Fruit fly (Drosophila melanogaster): ENCODE measurements around the gene CG32219.

CG32219 gene

DNA sequence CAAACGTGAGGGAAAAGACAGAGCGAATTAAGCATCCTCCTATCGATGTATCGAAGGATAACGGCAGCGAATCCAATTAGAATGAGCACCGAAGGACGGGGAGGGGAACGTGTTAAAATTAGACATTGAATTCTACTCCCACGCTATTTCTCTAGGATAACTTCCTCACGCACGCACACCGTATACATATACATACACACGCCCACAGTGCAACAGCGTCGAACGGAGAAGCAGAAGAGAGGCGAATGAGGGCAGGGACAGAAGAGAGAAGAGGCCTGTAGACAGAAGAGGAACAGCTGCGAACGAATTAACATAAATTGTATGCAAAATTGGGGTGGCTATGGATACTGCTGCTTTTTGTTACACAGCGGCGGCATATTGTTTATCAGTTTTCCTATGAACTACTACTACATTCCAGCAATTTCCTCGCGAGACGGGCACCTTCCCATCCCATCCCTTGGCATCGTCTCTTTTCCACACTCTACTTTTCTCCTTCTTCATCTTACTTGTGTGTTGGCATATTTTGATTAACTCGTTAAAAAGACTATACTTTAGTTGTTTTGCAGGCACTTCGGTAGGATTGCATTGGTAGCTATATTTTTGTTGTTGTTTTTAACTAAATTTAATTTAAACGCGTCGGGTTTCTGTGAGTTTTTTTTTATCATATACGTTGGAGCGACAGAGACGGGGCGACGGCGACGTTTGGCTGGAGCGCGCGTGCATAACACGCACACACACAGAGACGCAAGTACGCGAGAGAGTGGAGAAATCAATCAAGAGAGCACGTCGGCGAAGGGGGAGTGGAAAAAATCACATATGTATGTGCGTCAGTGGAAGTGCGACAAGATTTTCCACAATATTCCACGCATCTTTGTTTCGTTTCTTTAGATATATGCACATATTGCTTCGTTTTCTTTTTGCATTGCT lies 42.5 kb downstream of the CG32219 start:
- TF ChIP-seq psq (optimal IDR thresholded peaks at IDR 0.05) (no peak), pan (optimal IDR thresholded peaks at IDR 0.05) (no peak), EcR (GFP tag; optimal IDR thresholded peaks at IDR 0.05) (no peak), usp (GFP tag; optimal IDR thresholded peaks at IDR 0.05) (no peak), CG8478 (optimal IDR thresholded peaks at IDR 0.05) (no peak), Dll (optimal IDR thresholded peaks at IDR 0.05) (no peak)

DNA sequence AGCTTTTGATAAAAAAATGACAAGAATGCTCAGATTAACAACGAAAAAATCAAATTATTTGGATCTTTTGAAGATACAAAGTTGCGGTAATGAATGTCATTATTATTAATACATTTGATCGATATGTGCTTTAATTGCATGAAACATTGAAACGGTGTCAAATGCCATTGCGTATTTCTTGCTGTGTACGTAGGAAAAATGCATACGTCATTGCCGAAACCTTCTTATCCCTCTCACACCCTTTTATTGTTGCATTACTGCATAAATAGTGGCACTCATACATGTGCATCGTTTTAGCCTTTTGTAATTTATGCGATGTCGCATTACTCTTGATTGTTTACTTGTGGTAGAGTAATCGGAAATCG lies 43.2 kb downstream of the CG32219 start:
- TF ChIP-seq usp (GFP tag; optimal IDR thresholded peaks at IDR 0.05) (no peak), psq (optimal IDR thresholded peaks at IDR 0.05) (no peak), pan (optimal IDR thresholded peaks at IDR 0.05) (no peak), CG8478 (optimal IDR thresholded peaks at IDR 0.05) (no peak), EcR (GFP tag; optimal IDR thresholded peaks at IDR 0.05) (no peak), Dll (optimal IDR thresholded peaks at IDR 0.05) (no peak)

DNA sequence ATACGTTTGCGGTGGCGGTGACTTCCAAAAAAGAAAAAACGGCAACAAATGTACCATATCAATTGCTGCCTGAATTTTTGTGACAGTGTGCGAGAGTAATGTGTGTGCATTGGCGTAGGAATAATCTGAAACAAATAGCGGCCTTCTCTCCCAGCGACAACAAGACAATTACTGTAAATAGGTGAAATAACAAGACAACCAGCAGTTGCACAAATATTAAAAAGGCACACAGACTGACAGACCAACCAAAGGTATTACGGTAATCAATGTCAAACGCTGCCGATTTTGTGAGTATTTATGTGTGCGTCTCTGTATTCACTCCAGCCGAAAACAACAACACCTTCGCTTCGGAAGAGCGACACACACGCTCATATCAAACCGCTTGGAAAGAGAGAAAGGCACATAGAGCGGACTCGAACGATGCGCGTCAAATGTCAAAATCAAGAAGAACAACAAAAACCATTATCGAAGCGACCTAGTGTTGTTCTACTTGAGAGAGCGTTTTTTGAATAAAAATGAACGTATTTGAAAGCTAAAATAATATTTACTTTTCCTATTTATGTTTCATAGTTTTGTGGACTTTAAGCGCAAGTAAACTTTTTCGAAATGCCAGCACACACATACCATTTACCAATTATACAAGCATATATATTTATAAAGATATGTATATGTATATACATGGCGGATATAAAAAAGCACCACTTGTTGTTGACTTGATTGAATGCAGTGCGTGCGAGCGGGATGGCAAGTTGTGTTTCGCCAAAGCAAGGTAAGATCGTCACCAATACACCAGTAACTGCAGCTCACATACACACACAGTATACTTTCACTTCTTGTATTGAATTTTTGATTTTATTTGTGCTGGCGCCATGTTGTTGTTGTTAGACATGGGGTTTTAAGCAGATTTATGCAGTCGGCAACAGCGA lies 43.9 kb downstream of the CG32219 start:
- no peak for TF ChIP-seq pan (optimal IDR thresholded peaks at IDR 0.05)
- TF ChIP-seq EcR (GFP tag; optimal IDR thresholded peaks at IDR 0.05) = no peak
- no peak for TF ChIP-seq psq (optimal IDR thresholded peaks at IDR 0.05)
- TF ChIP-seq usp (GFP tag; optimal IDR thresholded peaks at IDR 0.05) = no peak
- peak; percentile 37 for TF ChIP-seq CG8478 (optimal IDR thresholded peaks at IDR 0.05)
- no peak for TF ChIP-seq Dll (optimal IDR thresholded peaks at IDR 0.05)

DNA sequence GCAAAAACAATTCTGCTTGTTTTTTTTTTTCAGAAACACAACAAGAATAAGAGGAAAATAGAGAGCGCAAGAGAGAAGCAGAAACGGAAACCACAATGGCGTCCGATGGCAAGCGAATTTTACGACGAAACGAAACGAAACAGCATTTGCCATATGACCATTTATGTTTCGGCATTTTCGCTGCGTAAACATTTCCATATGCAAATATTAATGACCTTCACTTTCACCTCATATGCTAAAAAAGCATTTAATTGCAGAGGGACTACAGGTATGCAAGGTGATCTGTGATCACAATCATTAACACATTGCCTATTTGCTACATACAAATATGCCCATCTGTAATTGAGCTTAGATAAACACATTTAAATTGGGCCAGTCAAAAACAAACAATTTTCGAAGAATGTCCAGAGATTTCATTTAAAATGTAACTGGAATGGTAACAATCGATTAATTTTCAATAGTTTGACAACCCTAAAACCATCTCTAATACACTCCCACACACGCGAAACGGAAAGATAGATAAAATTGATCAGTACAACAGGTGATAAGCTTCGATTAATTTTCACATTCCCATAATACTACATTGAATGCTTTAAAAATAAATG lies 44.7 kb downstream of the CG32219 start:
- TF ChIP-seq pan (optimal IDR thresholded peaks at IDR 0.05) (no peak), Dll (optimal IDR thresholded peaks at IDR 0.05) (no peak), usp (GFP tag; optimal IDR thresholded peaks at IDR 0.05) (no peak)

DNA sequence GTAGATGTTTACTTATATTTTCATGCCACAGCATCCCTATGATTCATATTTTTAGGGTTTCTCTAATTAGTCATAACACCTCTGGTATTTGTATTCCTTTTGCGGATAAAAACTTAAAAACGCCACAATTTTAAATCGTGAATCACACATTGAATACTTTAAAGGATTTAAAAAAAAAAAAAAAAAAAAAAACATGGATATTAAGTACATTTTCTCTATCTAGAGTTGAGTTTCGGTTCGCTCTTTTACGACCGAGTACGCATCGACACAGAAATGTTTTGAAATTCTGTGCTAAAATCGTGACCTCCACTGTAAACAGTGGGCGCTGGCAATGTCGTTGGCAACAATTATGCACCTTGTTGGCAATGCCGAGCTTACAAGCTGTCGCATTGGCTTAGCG lies 45.5 kb downstream of the CG32219 start:
- TF ChIP-seq usp (GFP tag; optimal IDR thresholded peaks at IDR 0.05) (no peak), EcR (GFP tag; optimal IDR thresholded peaks at IDR 0.05) (no peak), Dll (optimal IDR thresholded peaks at IDR 0.05) (no peak), CG8478 (optimal IDR thresholded peaks at IDR 0.05) (no peak), pan (optimal IDR thresholded peaks at IDR 0.05) (no peak), psq (optimal IDR thresholded peaks at IDR 0.05) (no peak)

DNA sequence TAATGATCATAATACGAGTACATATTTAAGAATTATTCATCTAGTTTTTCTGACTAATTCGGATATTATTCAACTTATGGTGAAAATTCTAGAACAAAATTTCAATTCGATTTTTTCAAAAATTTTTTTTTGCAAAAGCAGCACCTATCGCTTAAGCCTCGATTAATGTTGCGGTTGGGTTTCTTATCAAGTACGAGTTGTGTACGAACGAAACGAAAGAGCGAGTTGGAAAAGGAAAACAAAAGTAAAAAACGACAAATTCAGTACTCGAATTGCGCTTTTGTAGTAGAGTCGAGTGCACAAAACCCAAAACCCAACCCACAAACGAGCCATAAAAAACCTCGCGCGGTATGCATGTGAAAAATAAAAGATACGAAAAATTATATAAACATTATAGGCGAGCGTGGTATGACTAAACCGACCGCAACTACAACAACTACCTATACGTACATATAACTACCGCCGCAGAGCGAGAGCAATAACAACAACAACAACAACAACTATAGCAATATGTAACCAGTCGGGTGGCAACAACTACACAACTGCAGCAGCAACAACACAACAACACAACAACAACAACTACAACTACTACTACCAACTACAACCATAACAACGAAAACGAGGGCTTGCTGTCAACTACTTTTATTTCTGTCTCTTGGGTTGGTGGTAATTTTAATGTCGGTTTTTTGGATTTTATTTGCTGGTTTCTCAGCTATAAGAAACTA lies 46.4 kb downstream of the CG32219 start:
- TF ChIP-seq EcR (GFP tag; optimal IDR thresholded peaks at IDR 0.05) (no peak), usp (GFP tag; optimal IDR thresholded peaks at IDR 0.05) (no peak), CG8478 (optimal IDR thresholded peaks at IDR 0.05) (no peak), Dll (optimal IDR thresholded peaks at IDR 0.05) (no peak), pan (optimal IDR thresholded peaks at IDR 0.05) (no peak), psq (optimal IDR thresholded peaks at IDR 0.05) (no peak)

DNA sequence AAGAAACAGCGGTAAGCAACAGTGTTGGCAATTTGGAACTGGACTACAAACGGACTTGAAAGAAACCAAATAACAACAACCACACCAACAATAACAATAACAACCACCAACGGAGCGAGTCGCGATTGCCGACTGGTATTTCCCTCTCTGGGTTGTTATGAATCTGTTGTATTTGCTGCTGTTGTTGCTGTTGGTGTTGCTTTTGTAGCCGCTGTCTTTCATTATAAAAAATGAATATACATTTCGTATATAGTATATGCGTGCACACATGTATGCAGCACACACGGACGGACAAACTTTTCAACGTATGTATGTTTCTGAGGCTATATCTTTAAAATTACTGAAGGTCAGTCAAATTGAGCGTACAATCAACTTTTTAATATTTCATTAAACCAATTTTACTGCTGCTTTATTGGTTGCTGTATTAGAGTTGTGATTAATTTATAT lies 47.5 kb downstream of the CG32219 start:
- TF ChIP-seq usp (GFP tag; optimal IDR thresholded peaks at IDR 0.05) (no peak), CG8478 (optimal IDR thresholded peaks at IDR 0.05) (no peak), EcR (GFP tag; optimal IDR thresholded peaks at IDR 0.05) (no peak)

DNA sequence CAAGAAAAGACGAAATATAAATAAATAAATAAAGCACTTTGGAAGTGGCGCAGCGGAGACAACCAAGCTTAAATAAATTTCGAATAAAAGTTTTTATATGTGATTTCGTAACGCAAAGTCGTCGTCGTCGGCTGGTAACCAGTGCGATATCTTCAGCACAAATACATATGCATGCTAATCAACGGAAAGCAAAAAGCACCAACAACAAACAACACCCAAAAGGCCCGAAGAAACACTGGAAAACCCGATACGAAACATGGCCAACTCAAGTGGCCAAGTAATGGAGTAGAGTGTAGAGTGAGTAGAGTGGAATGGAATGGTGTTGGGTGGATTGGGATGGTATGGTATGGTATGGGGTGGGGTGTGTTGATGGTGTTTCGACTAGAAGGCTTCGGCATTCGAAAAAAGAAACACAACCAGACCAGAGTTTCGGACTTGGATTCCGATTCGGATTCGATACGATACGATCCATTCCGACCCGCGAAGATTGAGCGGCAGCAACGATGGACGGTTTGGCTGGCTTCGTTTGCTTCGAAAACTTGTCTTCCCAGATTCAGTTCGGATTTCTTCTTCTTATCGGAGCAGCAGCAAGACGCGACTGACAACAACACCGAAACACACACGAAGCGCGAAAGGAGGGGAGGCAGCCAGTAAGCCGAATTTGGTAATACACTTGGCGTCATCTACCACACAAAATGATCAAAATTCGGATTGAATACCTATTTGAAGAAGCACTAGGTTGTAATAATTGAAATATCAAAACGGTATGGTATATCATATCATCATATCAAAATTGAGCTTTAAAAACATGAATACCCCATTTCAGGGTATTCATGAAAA lies 48.2 kb downstream of the CG32219 start:
- TF ChIP-seq EcR (GFP tag; optimal IDR thresholded peaks at IDR 0.05) = no peak
- TF ChIP-seq CG8478 (optimal IDR thresholded peaks at IDR 0.05) = no peak
- no peak for TF ChIP-seq psq (optimal IDR thresholded peaks at IDR 0.05)
- no peak for TF ChIP-seq usp (GFP tag; optimal IDR thresholded peaks at IDR 0.05)
- TF ChIP-seq Dll (optimal IDR thresholded peaks at IDR 0.05) = no peak
- TF ChIP-seq pan (optimal IDR thresholded peaks at IDR 0.05) = no peak

DNA sequence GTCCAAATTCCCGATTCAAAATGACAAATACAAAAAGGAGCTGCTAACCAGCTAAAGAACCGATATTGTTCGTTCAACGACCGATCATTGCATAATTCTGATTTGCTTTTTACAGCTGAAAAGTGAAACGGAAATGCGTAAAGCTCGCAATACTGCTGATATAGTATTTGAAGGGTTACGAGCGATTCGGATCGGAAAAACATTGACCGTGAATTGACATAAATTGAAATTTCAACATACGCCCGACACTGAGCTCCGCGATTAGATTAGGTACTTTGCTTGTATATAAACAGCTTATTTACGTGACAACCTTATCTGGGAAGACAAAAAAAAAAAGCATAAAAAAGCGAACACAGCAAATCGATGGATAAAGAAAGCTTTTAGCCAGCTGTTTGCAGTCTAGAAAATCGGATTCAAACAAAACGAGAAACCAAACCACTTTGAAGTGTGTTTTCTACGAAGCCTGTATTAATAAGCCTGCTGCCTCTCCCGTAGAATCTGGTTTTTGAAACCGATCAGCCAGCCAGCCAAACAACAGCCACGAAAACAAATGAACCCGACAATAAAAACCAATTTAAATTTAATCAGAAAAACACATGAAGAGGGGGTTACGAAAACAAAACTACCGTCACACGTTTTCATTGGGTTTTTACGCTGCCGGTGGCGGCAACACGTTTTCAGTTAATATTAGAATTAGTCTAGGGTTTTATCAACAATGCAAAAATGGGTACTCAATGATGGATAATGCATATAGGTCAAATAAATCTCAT lies 49.3 kb downstream of the CG32219 start:
- TF ChIP-seq usp (GFP tag; optimal IDR thresholded peaks at IDR 0.05) = no peak
- TF ChIP-seq CG8478 (optimal IDR thresholded peaks at IDR 0.05) = no peak
- no peak for TF ChIP-seq EcR (GFP tag; optimal IDR thresholded peaks at IDR 0.05)
- TF ChIP-seq pan (optimal IDR thresholded peaks at IDR 0.05) = no peak
- TF ChIP-seq psq (optimal IDR thresholded peaks at IDR 0.05) = no peak
- TF ChIP-seq Dll (optimal IDR thresholded peaks at IDR 0.05) = no peak
